Worm (Caenorhabditis elegans) whole organism, late embryonic: ENCODE data around the gene tbck-1.

ENCODE experiments used
- C08G9.2 ChIP-seq: sonication (generic microtip); optimal IDR thresholded peaks from 2 replicates; lab custom pipeline; 2016; ENCODE audit warnings: mild to moderate bottlenecking, missing genetic modification characterization, moderate library complexity, missing compliant biosample characterization
- F13H6.1 ChIP-seq: sonication (generic microtip); optimal IDR thresholded peaks from 2 replicates; lab custom pipeline; 2016; ENCODE audit warnings: missing genetic modification characterization, missing compliant biosample characterization
- ama-1 ChIP-seq: fragments of 150-350 bp; optimal IDR thresholded peaks from 2 replicates; lab custom pipeline; 2014
- ceh-22 ChIP-seq: sonication (generic microtip); optimal IDR thresholded peaks from 2 replicates; lab custom pipeline; 2017; ENCODE audit warnings: missing biosample characterization, missing genetic modification characterization
- gmeb-2 ChIP-seq: sonication (generic microtip); optimal IDR thresholded peaks from 2 replicates; lab custom pipeline; 2016; ENCODE audit warnings: missing genetic modification characterization, inconsistent platforms, missing compliant biosample characterization
- hlh-15 ChIP-seq: sonication (generic microtip); optimal IDR thresholded peaks from 2 replicates; lab custom pipeline; 2016; ENCODE audit warnings: missing genetic modification characterization, missing compliant biosample characterization
- hlh-6 ChIP-seq: sonication (generic microtip); optimal IDR thresholded peaks from 2 replicates; lab custom pipeline; 2016; ENCODE audit warnings: missing genotype, missing genetic modification characterization, missing compliant biosample characterization
- lim-6 ChIP-seq: sonication (generic microtip); optimal IDR thresholded peaks from 2 replicates; lab custom pipeline; 2016; ENCODE audit warnings: missing genetic modification characterization, missing compliant biosample characterization
- pqm-1 ChIP-seq: sonication (generic microtip); optimal IDR thresholded peaks from 2 replicates; lab custom pipeline; 2016; ENCODE audit warnings: missing genetic modification characterization, missing compliant biosample characterization
- ref-2 ChIP-seq: sonication (generic microtip); optimal IDR thresholded peaks from 2 replicates; lab custom pipeline; 2016; ENCODE audit warnings: missing genetic modification characterization, missing compliant biosample characterization
- rnt-1 ChIP-seq: sonication (generic microtip); optimal IDR thresholded peaks from 2 replicates; lab custom pipeline; 2016; ENCODE audit warnings: missing genetic modification characterization, missing compliant biosample characterization
- tbx-2 ChIP-seq: sonication (generic microtip); optimal IDR thresholded peaks from 2 replicates; lab custom pipeline; 2016; ENCODE audit warnings: missing genetic modification characterization, missing compliant biosample characterization
- unc-42 ChIP-seq: sonication (generic microtip); optimal IDR thresholded peaks from 2 replicates; lab custom pipeline; 2016; ENCODE audit warnings: missing genotype, missing genetic modification characterization, missing compliant biosample characterization

ce11 chrII:4855489-4855888, 27.1 kb downstream of the tbck-1 start:
- TF ChIP-seq gmeb-2 (tag; lab: Kevin White, UChicago) (no peak), hlh-15 (tag; lab: Kevin White, UChicago) (no peak), F13H6.1 (tag; lab: Kevin White, UChicago) (no peak), pqm-1 (tag; lab: Kevin White, UChicago) (no peak), tbx-2 (no peak), unc-42 (tag; lab: Kevin White, UChicago) (peak; percentile 22), ref-2 (tag; lab: Kevin White, UChicago) (no peak), C08G9.2 (tag; lab: Kevin White, UChicago) (no peak), rnt-1 (tag; lab: Kevin White, UChicago) (no peak), hlh-6 (tag; lab: Kevin White, UChicago) (no peak), lim-6 (no peak), ama-1 (no peak), ceh-22 (no peak)
